Worm (Caenorhabditis elegans): ENCODE results near the gene snn-1.

The snn-1 gene

DNA sequence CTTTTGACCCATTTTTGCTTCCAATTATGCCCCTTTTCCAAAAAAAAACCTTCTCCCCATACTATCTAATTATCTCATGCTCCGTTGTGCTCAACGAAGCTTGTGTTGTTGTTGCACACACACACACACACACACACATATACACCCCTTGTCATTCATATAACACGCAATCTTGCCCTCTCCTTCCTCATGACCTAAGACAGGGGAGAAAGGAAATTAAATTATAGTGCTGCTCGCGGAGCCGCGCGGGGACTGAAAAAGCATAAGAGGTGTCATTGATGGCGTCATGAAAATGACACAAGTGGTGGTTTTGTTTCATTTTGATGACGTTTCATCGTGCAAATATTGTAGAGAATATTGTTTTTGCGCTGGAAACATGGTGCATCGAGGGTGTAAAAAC lies 11.8 kb upstream of the snn-1 start (continued):
- TF ChIP-seq nhr-90 (tag; optimal IDR thresholded peaks at IDR 0.05; ENCODE audit: poor library complexity) (no peak), fkh-8 (tag; optimal IDR thresholded peaks at IDR 0.05) (peak; percentile 71), rnt-1 (tag; optimal IDR thresholded peaks at IDR 0.05) (no peak), tlp-1 (tag; optimal IDR thresholded peaks at IDR 0.05) (no peak), egl-13 (tag; optimal IDR thresholded peaks at IDR 0.05) (peak; percentile 24), swsn-7 (tag; optimal IDR thresholded peaks at IDR 0.05) (peak; percentile 28), jun-1 (tag; optimal IDR thresholded peaks at IDR 0.05) (no peak), vab-15 (tag; optimal IDR thresholded peaks at IDR 0.05) (peak; percentile 37), nhr-28 (tag; optimal IDR thresholded peaks at IDR 0.05) (no peak), lin-35 (GFP tag; optimal IDR thresholded peaks at IDR 0.05) (no peak), unc-62 (GFP tag; optimal IDR thresholded peaks at IDR 0.05) (no peak), efl-3 (GFP tag; optimal IDR thresholded peaks at IDR 0.05) (no peak), lin-39 (tag; optimal IDR thresholded peaks at IDR 0.05) (no peak), unc-130 (tag; optimal IDR thresholded peaks at IDR 0.05) (no peak), pag-3 (tag; optimal IDR thresholded peaks at IDR 0.05; ENCODE audit: borderline replicate concordance, insufficient read depth) (no peak), unc-98 (GFP tag; IDR thresholded peaks at IDR 0.05) (no peak), unc-86 (tag; optimal IDR thresholded peaks at IDR 0.05) (no peak), C04F5.9 (tag; optimal IDR thresholded peaks at IDR 0.05) (no peak), fos-1 (tag; optimal IDR thresholded peaks at IDR 0.05) (no peak), zag-1 (tag; optimal IDR thresholded peaks at IDR 0.05) (no peak), nhr-84 (tag; optimal IDR thresholded peaks at IDR 0.05) (no peak), nhr-12 (tag; optimal IDR thresholded peaks at IDR 0.05) (no peak), grh-1 (GFP tag; IDR thresholded peaks at IDR 0.05) (no peak), F16B12.6 (tag; optimal IDR thresholded peaks at IDR 0.05) (no peak), mef-2 (tag; optimal IDR thresholded peaks at IDR 0.05) (no peak), mep-1 (tag; optimal IDR thresholded peaks at IDR 0.05) (no peak), C16A3.4 (tag; optimal IDR thresholded peaks at IDR 0.05) (no peak), elt-3 (tag; optimal IDR thresholded peaks at IDR 0.05) (no peak), tbx-2 (tag; optimal IDR thresholded peaks at IDR 0.05) (no peak), nhr-76 (tag; optimal IDR thresholded peaks at IDR 0.05) (no peak), mdl-1 (tag; optimal IDR thresholded peaks at IDR 0.05) (no peak), ets-5 (GFP tag; IDR thresholded peaks at IDR 0.05) (no peak), lin-13 (GFP tag; optimal IDR thresholded peaks at IDR 0.05) (no peak), Y116A8C.19 (tag; optimal IDR thresholded peaks at IDR 0.05; ENCODE audit: borderline replicate concordance) (no peak), isw-1 (GFP tag; IDR thresholded peaks at IDR 0.05) (no peak), snpc-4 (tag; optimal IDR thresholded peaks at IDR 0.05) (no peak), ceh-82 (tag; optimal IDR thresholded peaks at IDR 0.05) (peak in 1 of 3 experiments; percentile 21), ceh-8 (GFP tag; optimal IDR thresholded peaks at IDR 0.05) (no peak), lin-14 (GFP tag; optimal IDR thresholded peaks at IDR 0.05) (peak; percentile 81), xbp-1 (tag; optimal IDR thresholded peaks at IDR 0.05) (peak; percentile 13), C34B4.2 (tag; optimal IDR thresholded peaks at IDR 0.05) (no peak), pqm-1 (tag; optimal IDR thresholded peaks at IDR 0.05) (no peak), egl-27 (tag; optimal IDR thresholded peaks at IDR 0.05) (no peak), alr-1 (tag; optimal IDR thresholded peaks at IDR 0.05; ENCODE audit: borderline replicate concordance) (no peak), nhr-237 (tag; optimal IDR thresholded peaks at IDR 0.05) (no peak), nhr-20 (tag; optimal IDR thresholded peaks at IDR 0.05) (no peak), hpl-2 (GFP tag; optimal IDR thresholded peaks at IDR 0.05) (no peak), efl-1 (optimal IDR thresholded peaks at IDR 0.05) (no peak), efl-1 (GFP tag; optimal IDR thresholded peaks at IDR 0.05 in 1 of 2) (peak in 1 of 2 experiments; percentile 76), ces-1 (GFP tag; optimal IDR thresholded peaks at IDR 0.05) (no peak), sup-37 (GFP tag; optimal IDR thresholded peaks at IDR 0.05) (no peak), fkh-10 (GFP tag; optimal IDR thresholded peaks at IDR 0.05) (peak; percentile 23), lir-3 (tag; optimal IDR thresholded peaks at IDR 0.05; ENCODE audit: poor library complexity) (no peak), nhr-47 (tag; optimal IDR thresholded peaks at IDR 0.05) (peak; percentile 54)

Data from whole organism, L1 larva.